Fruit fly (Drosophila melanogaster): ENCODE data around the gene Slimp.

DNA sequence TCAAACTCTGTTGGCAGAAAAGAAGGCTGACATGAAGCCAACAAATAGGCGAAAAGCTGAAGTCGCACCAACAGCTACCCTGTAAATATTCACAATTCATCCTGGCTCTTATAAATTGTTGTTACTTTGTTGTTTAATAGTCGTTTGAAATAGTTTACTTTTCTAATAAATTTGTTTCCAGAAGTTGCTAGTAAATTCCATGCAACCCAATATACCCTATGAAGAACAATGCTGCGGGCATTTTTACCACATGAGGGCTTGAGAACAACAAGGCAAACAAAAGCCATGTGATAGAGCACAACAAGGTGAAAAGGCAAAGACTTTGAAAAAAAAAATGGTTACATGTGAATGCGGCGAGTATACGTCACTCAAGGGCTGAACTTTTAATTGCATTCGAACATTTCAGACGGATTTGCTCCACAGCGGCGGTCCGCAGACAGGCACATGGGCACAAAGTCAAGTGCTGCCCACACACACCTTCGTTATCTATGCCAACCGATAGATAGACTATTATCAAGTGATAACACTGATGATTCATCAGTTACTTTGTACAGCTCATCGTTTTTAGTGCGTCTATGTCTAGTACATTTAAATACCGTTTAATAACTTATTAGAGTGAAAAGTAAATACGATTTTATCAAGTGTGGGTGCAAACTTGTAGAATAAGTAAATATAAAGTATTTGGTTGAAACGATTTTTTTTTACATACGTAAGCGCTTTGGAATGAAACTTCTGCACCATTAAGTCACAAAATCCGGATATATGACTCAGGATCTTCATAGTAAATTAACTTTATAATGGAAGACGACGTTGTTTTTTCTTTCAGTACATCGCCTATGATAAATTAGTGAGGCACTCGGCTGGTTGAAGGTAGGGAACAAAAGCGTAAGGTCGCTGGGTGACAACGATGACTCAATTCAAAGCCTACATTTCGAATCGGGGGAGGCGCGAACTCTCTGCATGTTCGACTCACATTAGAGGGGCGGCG is 49.4 kb downstream of the Slimp start:
- TF ChIP-seq CG7101 (tag; optimal IDR thresholded peaks at IDR 0.05), result peak; percentile 58
- no peak for TF ChIP-seq bab1 (GFP tag; optimal IDR thresholded peaks at IDR 0.05)
- no peak for TF ChIP-seq cnc (optimal IDR thresholded peaks at IDR 0.05)
- TF ChIP-seq pad (GFP tag; optimal IDR thresholded peaks at IDR 0.05), result no peak
- no peak for TF ChIP-seq Clk (GFP tag; optimal IDR thresholded peaks at IDR 0.05)
- TF ChIP-seq cic (GFP tag; optimal IDR thresholded peaks at IDR 0.05), result peak; percentile 36

Measured in whole organism, adult.